Worm (Caenorhabditis elegans): ENCODE measurements around the gene F20D12.12.

- TF ChIP-seq flt-1 (GFP tag; IDR thresholded peaks at IDR 0.05): no peak
- no peak for TF ChIP-seq med-1 (GFP tag; optimal IDR thresholded peaks at IDR 0.05; ENCODE audit: insufficient read depth)
- no peak for TF ChIP-seq tab-1 (GFP tag; IDR thresholded peaks at IDR 0.05)
- TF ChIP-seq T22C8.4 (GFP tag; IDR thresholded peaks at IDR 0.05): no peak
- no peak for TF ChIP-seq cog-1 (tag; optimal IDR thresholded peaks at IDR 0.05)
- TF ChIP-seq ztf-29 (GFP tag; IDR thresholded peaks at IDR 0.05): no peak
- TF ChIP-seq klf-2 (GFP tag; conservative IDR thresholded peaks at IDR 0.05): no peak
- no peak for TF ChIP-seq ztf-23 (GFP tag; IDR thresholded peaks at IDR 0.05)
- TF ChIP-seq ref-1 (GFP tag; conservative IDR thresholded peaks at IDR 0.05): no peak
Measured at ce11 chrIV:7916907-7917306, 30.3 kb upstream of the F20D12.12 start.
